Worm (Caenorhabditis elegans): Measurements from ENCODE around the gene R74.2.
A peak's percentile ranks its signal among the peaks of the same experiment; 100 is the strongest.

The R74.2 gene

DNA sequence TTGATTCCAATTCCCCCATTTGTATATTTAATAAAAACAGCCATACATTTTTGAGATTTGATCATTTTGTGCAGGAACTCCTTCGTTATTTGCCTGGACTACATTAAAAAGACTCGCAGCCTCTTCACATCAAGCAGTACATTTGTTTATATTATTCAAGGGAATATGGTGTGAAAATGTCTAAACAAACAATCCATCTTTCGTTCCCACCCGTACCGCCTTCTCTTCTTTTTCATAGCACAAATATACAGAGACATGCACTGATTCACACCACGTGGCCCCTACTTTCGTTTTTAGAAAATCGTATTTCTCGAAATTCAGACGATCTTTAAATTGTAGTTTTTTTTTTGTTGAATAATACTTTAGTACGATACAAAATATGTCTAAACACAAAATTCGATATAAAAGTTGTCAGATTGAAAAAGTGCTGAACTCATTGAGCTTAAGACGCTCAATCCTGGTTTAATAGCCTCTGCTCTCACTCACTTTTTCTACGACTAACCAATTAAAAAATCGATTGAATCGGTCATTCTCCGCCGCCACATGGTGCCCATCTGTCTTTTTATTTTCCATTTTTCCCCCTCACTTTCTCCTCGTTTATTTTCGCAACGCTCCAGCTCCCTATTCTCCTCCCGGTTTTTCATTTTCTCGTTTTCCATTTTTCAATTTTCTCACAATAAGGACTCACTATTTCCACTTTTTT lies 7.5 kb downstream of the R74.2 start:
- TF ChIP-seq F26F4.8 (GFP tag; conservative IDR thresholded peaks at IDR 0.05): no peak
- TF ChIP-seq zip-2 (tag; optimal IDR thresholded peaks at IDR 0.05): peak; percentile 49
- peak; percentile 21 for TF ChIP-seq sdz-12 (GFP tag; optimal IDR thresholded peaks at IDR 0.05)
- TF ChIP-seq unc-39 (tag; optimal IDR thresholded peaks at IDR 0.05): no peak
- TF ChIP-seq nhr-28 (tag; optimal IDR thresholded peaks at IDR 0.05): no peak
- TF ChIP-seq madf-5 (GFP tag; IDR thresholded peaks at IDR 0.05): no peak
- peak; percentile 43 for TF ChIP-seq rbr-2 (tag; optimal IDR thresholded peaks at IDR 0.05)
- no peak for TF ChIP-seq F49E8.2 (tag; optimal IDR thresholded peaks at IDR 0.05; ENCODE audit: borderline replicate concordance)
- TF ChIP-seq nhr-42 (GFP tag; IDR thresholded peaks at IDR 0.05): no peak
- peak; percentile 71 for TF ChIP-seq snpc-1.2 (GFP tag; IDR thresholded peaks at IDR 0.05)
- peak; percentile 73; the same call in 1 of the 2 replicates for TF ChIP-seq saeg-2 (GFP tag; IDR thresholded peaks at IDR 0.05)
- peak; percentile 15 for TF ChIP-seq gei-8 (GFP tag; optimal IDR thresholded peaks at IDR 0.05)
- TF ChIP-seq duxl-1 (tag; optimal IDR thresholded peaks at IDR 0.05; ENCODE audit: poor library complexity): peak; percentile 42
- no peak for TF ChIP-seq ceh-28 (tag; optimal IDR thresholded peaks at IDR 0.05)
- peak; percentile 34 for TF ChIP-seq nhr-6 (tag; optimal IDR thresholded peaks at IDR 0.05)
- TF ChIP-seq ceh-82 (tag; optimal IDR thresholded peaks at IDR 0.05): no peak
- TF ChIP-seq zag-1 (tag; optimal IDR thresholded peaks at IDR 0.05): no peak
- peak; percentile 64; the same call in 1 of the 2 replicates for TF ChIP-seq F44E2.7 (GFP tag; IDR thresholded peaks at IDR 0.05)
- TF ChIP-seq lir-3 (tag; optimal IDR thresholded peaks at IDR 0.05): no peak
- TF ChIP-seq Y105C5A.15 (GFP tag; IDR thresholded peaks at IDR 0.05): peak; percentile 66; the same call in 1 of the 2 replicates
- peak; percentile 24 for TF ChIP-seq unc-130 (GFP tag; optimal IDR thresholded peaks at IDR 0.05)
- TF ChIP-seq ceh-32 (tag; optimal IDR thresholded peaks at IDR 0.05; ENCODE audit: poor library complexity): no peak
- TF ChIP-seq T20F7.1 (GFP tag; optimal IDR thresholded peaks at IDR 0.05): peak; percentile 75
- peak; percentile 36 for TF ChIP-seq php-3 (GFP tag; IDR thresholded peaks at IDR 0.05)
- TF ChIP-seq hmg-1.1 (GFP tag; IDR thresholded peaks at IDR 0.05): peak; percentile 52
- TF ChIP-seq vab-7 (GFP tag; IDR thresholded peaks at IDR 0.05): no peak
- no peak for TF ChIP-seq egl-43 (GFP tag; IDR thresholded peaks at IDR 0.05)
- TF ChIP-seq Y48G9A.11 (GFP tag; IDR thresholded peaks at IDR 0.05): peak; percentile 77
- TF ChIP-seq skn-1 (tag; optimal IDR thresholded peaks at IDR 0.05): no peak
- TF ChIP-seq hif-1 (tag; optimal IDR thresholded peaks at IDR 0.05): peak in 1 of 2 experiments; percentile 63
- no peak for TF ChIP-seq daf-8 (GFP tag; IDR thresholded peaks at IDR 0.05)
- TF ChIP-seq dpl-1 (GFP tag; optimal IDR thresholded peaks at IDR 0.05): no peak
- peak; percentile 48 for TF ChIP-seq hlh-11 (tag; optimal IDR thresholded peaks at IDR 0.05)
- no peak for TF ChIP-seq fkh-10 (GFP tag; optimal IDR thresholded peaks at IDR 0.05)
- TF ChIP-seq mxl-3 (GFP tag; optimal IDR thresholded peaks at IDR 0.05): peak; percentile 43
- TF ChIP-seq spr-3 (GFP tag; optimal IDR thresholded peaks at IDR 0.05): peak; percentile 72
- TF ChIP-seq nhr-111 (GFP tag; optimal IDR thresholded peaks at IDR 0.05): peak; percentile 80
- peak; percentile 45 for TF ChIP-seq F37D6.2 (tag; optimal IDR thresholded peaks at IDR 0.05)
- peak; percentile 95 for TF ChIP-seq ama-1 (optimal IDR thresholded peaks at IDR 0.05)
- TF ChIP-seq mdt-29 (GFP tag; IDR thresholded peaks at IDR 0.05): 0 out of 2 replicates have a peak, but pooled peaks have one; percentile 51
- TF ChIP-seq D1046.2 (GFP tag; IDR thresholded peaks at IDR 0.05): no peak; the same call in 1 of the 2 replicates
- peak; percentile 95 for TF ChIP-seq zfp-3 (GFP tag; conservative IDR thresholded peaks at IDR 0.05)
- no peak for TF ChIP-seq ztf-7 (tag; optimal IDR thresholded peaks at IDR 0.05)
- no peak for TF ChIP-seq ZK337.2 (GFP tag; IDR thresholded peaks at IDR 0.05)
- TF ChIP-seq ctbp-1 (GFP tag; IDR thresholded peaks at IDR 0.05): peak; percentile 81
- peak; percentile 15; the same call in 1 of the 2 replicates for TF ChIP-seq ceh-20 (GFP tag; IDR thresholded peaks at IDR 0.05)
- peak; percentile 90 for TF ChIP-seq nhr-102 (tag; optimal IDR thresholded peaks at IDR 0.05)
- no peak for TF ChIP-seq nhr-11 (tag; optimal IDR thresholded peaks at IDR 0.05)
- TF ChIP-seq daf-12 (tag; optimal IDR thresholded peaks at IDR 0.05): no peak
- peak; percentile 68 for TF ChIP-seq F10B5.3 (tag; optimal IDR thresholded peaks at IDR 0.05)
